Fruit fly (Drosophila melanogaster) whole organism: ENCODE measurements around the gene corolla.

ENCODE experiments used
- CG8478 ChIP-seq: fragments of >200 bp; optimal IDR thresholded peaks from 2 replicates; lab custom pipeline; 2018; ENCODE audit warnings: inconsistent platforms
- Dll ChIP-seq: fragments of >200 bp; optimal IDR thresholded peaks from 2 replicates; lab custom pipeline; 2017
- EcR ChIP-seq, 2 experiments: fragments of >200 bp; optimal IDR thresholded peaks; 2 replicates each; lab custom pipeline; 2017; ENCODE audit warnings: missing biosample characterization in 2 of 2, missing genetic modification characterization in 2 of 2, missing genetic modification reagents in 2 of 2
- pan ChIP-seq: fragments of >200 bp; optimal IDR thresholded peaks from 2 replicates; lab custom pipeline; 2017
- psq ChIP-seq: fragments of >200 bp; optimal IDR thresholded peaks from 2 replicates; lab custom pipeline; 2017
- usp ChIP-seq: fragments of >200 bp; optimal IDR thresholded peaks from 2 replicates; lab custom pipeline; 2017; ENCODE audit warnings: missing biosample characterization, missing genetic modification characterization, mixed read lengths

Gene corolla

dm6 chrX:17602466-17602865 lies 29.4 kb downstream of the corolla start:
- TF ChIP-seq EcR (GFP tag; optimal IDR thresholded peaks at IDR 0.05; lab: Kevin White, UChicago) (no peak), Dll (no peak), usp (GFP tag; lab: Kevin White, UChicago) (no peak), psq (no peak), pan (no peak), CG8478 (lab: Kevin White, UChicago) (no peak)

- TF ChIP-seq usp (GFP tag; lab: Kevin White, UChicago), result no peak
- no peak for TF ChIP-seq CG8478 (lab: Kevin White, UChicago)
- no peak for TF ChIP-seq pan
- TF ChIP-seq Dll, result no peak
- TF ChIP-seq EcR (GFP tag; optimal IDR thresholded peaks at IDR 0.05; lab: Kevin White, UChicago), result no peak
- TF ChIP-seq psq, result no peak
These were observed 32.5 kb downstream of the corolla start, which contains the start of gene X11L for dm6 chrX:17599330-17599729. Gene X11L (plus strand): TSS chrX:17599608.

- TF ChIP-seq usp (GFP tag; lab: Kevin White, UChicago) (no peak), EcR (GFP tag; optimal IDR thresholded peaks at IDR 0.05; lab: Kevin White, UChicago) (no peak), CG8478 (lab: Kevin White, UChicago) (no peak), pan (no peak), Dll (no peak), psq (no peak)
These were observed 34.2 kb downstream of the corolla start for dm6 chrX:17597622-17598021.

dm6 chrX:17595822-17596221 lies 36.0 kb downstream of the corolla start:
- TF ChIP-seq EcR (GFP tag; optimal IDR thresholded peaks at IDR 0.05; lab: Kevin White, UChicago) (no peak), pan (peak; percentile 83), Dll (no peak), CG8478 (lab: Kevin White, UChicago) (no peak)

- no peak for TF ChIP-seq CG8478 (lab: Kevin White, UChicago)
- TF ChIP-seq EcR (GFP tag; optimal IDR thresholded peaks at IDR 0.05; lab: Kevin White, UChicago), result no peak
- TF ChIP-seq usp (GFP tag; lab: Kevin White, UChicago), result no peak
These were observed 37.1 kb downstream of the corolla start for dm6 chrX:17594745-17595144.

dm6 chrX:17588565-17588964 lies 43.3 kb downstream of the corolla start, which contains the start of gene CG12992:
Gene CG12992 (plus strand): TSS chrX:17588865.
- TF ChIP-seq Dll (no peak), usp (GFP tag; lab: Kevin White, UChicago) (no peak), pan (no peak)

dm6 chrX:17588134-17588533 lies 43.7 kb downstream of the corolla start:
- TF ChIP-seq CG8478 (lab: Kevin White, UChicago), result no peak

dm6 chrX:17585892-17586291 lies 46.0 kb downstream of the corolla start:
- TF ChIP-seq usp (GFP tag; lab: Kevin White, UChicago) (no peak), Dll (no peak), pan (no peak), CG8478 (lab: Kevin White, UChicago) (no peak)

- TF ChIP-seq EcR (GFP tag; optimal IDR thresholded peaks at IDR 0.05; lab: Kevin White, UChicago) (no peak), CG8478 (lab: Kevin White, UChicago) (no peak)
These were observed 48.1 kb downstream of the corolla start for dm6 chrX:17583706-17584105.

dm6 chrX:17582650-17583049 lies 49.2 kb downstream of the corolla start:
- no peak for TF ChIP-seq psq
- no peak for TF ChIP-seq CG8478 (lab: Kevin White, UChicago)
- TF ChIP-seq Dll, result no peak
- TF ChIP-seq pan, result no peak
- no peak for TF ChIP-seq usp (GFP tag; lab: Kevin White, UChicago)

- TF ChIP-seq CG8478 (lab: Kevin White, UChicago), result no peak
- TF ChIP-seq usp (GFP tag; lab: Kevin White, UChicago), result no peak
- TF ChIP-seq psq, result no peak
- peak; percentile 64 for TF ChIP-seq pan
- TF ChIP-seq EcR (GFP tag; optimal IDR thresholded peaks at IDR 0.05; lab: Kevin White, UChicago), result no peak
- TF ChIP-seq Dll, result no peak
These were observed 50.1 kb downstream of the corolla start for dm6 chrX:17581606-17582281.

dm6 chrX:17580954-17581353 lies 50.9 kb downstream of the corolla start:
- TF ChIP-seq pan (no peak), usp (GFP tag; lab: Kevin White, UChicago) (no peak), EcR (GFP tag; optimal IDR thresholded peaks at IDR 0.05; lab: Kevin White, UChicago) (no peak), Dll (no peak), psq (no peak), CG8478 (lab: Kevin White, UChicago) (no peak)
